Worm (Caenorhabditis elegans) whole organism, L4/young adult: ENCODE results near the gene F55A4.13.

Experiments used
- W03F9.2 ChIP-seq: fragments of 150-350 bp; optimal IDR thresholded peaks from 2 replicates; lab custom pipeline; 2014; ENCODE audit warnings: missing biosample characterization, missing genetic modification characterization
- dao-5 ChIP-seq: sonication (generic microtip); optimal IDR thresholded peaks from 2 replicates; lab custom pipeline; 2016; ENCODE audit warnings: missing genotype, missing genetic modification characterization, moderate library complexity, missing compliant biosample characterization
- him-1 ChIP-seq: sonication (generic microtip); optimal IDR thresholded peaks from 2 replicates; lab custom pipeline; 2016; ENCODE audit warnings: missing genotype, missing genetic modification reagents, missing genetic modification characterization, missing compliant biosample characterization

DNA sequence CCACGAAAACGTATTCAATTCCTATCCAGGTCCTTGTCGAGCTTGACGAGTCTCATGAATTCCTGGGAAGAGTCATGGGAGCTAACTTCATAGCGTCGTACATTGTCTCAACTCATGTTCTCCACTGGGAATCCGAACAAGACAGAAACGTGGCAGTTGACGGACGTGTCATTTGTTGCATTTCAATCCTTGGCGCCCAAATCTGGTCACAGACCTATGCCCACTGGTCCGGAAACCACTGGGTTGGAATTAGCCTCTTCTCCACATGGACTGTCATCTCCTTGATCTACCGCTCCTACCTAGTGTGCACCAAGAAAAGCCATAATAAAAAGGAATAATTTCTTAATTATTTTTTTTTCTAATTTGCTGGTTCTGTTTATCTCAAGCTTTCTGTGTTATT is 34.8 kb downstream of the F55A4.13 start:
- TF ChIP-seq W03F9.2 (tag; lab: Kevin White, UChicago) (no peak), him-1 (tag; lab: Kevin White, UChicago) (no peak), dao-5 (tag; lab: Kevin White, UChicago) (no peak)
